Fruit fly (Drosophila melanogaster) whole organism, embryonic: Measurements from ENCODE around the gene CG7370.

Experiments
- Asciz ChIP-seq: fragments of 200-800 bp; sonication (Bioruptor generic); optimal IDR thresholded peaks from 2 replicates; lab custom pipeline; 2017; ENCODE audit warnings: missing biosample characterization, mild to moderate bottlenecking, missing genetic modification characterization, missing genetic modification reagents
- Blimp-1 ChIP-seq: fragments of 200-800 bp; sonication (Bioruptor generic); optimal IDR thresholded peaks from 3 replicates; lab custom pipeline; 2018; ENCODE audit warnings: missing biosample characterization, missing genetic modification characterization, mild to moderate bottlenecking, moderate library complexity, missing genetic modification reagents
- CG10959 ChIP-seq: fragments of 200-800 bp; sonication (Bioruptor generic); IDR thresholded peaks from 2 replicates; pipeline ENCODE4 v1.3.6; 2022; ENCODE audit warnings: missing biosample characterization, missing genetic modification characterization
- CG10979 ChIP-seq: fragments of 200-800 bp; sonication (Bioruptor generic); optimal IDR thresholded peaks from 2 replicates; lab custom pipeline; 2018; ENCODE audit warnings: missing biosample characterization, mild to moderate bottlenecking, missing genetic modification characterization, moderate library complexity
- CG11723 ChIP-seq: fragments of 200-800 bp; sonication (Bioruptor generic); optimal IDR thresholded peaks from 2 replicates; lab custom pipeline; 2017; ENCODE audit warnings: missing biosample characterization, mild to moderate bottlenecking, missing genetic modification characterization
- CG12299 ChIP-seq: fragments of 200-800 bp; sonication (Bioruptor generic); optimal IDR thresholded peaks from 2 replicates; lab custom pipeline; 2018; ENCODE audit warnings: missing biosample characterization, mild to moderate bottlenecking, missing genetic modification characterization
- CG13894 ChIP-seq: fragments of 200-800 bp; sonication (Bioruptor generic); optimal IDR thresholded peaks from 3 replicates; lab custom pipeline; 2018; ENCODE audit warnings: missing biosample characterization, mild to moderate bottlenecking, missing genetic modification characterization, moderate library complexity
- CG15696 ChIP-seq: fragments of 200-800 bp; sonication (Bioruptor generic); optimal IDR thresholded peaks from 2 replicates; lab custom pipeline; 2019; ENCODE audit warnings: missing biosample characterization, mild to moderate bottlenecking, missing genetic modification characterization, moderate library complexity
- CG16815 ChIP-seq: fragments of 200-800 bp; sonication (Bioruptor generic); optimal IDR thresholded peaks from 3 replicates; lab custom pipeline; 2017; ENCODE audit warnings: missing biosample characterization, mild to moderate bottlenecking, missing genetic modification characterization
- CG1792 ChIP-seq: fragments of 200-800 bp; sonication (Bioruptor generic); optimal IDR thresholded peaks from 2 replicates; lab custom pipeline; 2016; ENCODE audit warnings: missing biosample characterization, missing genetic modification characterization
- CG2202 ChIP-seq: fragments of 200-800 bp; sonication (Bioruptor generic); optimal IDR thresholded peaks from 2 replicates; lab custom pipeline; 2018; ENCODE audit warnings: missing biosample characterization, mild to moderate bottlenecking, missing genetic modification characterization
- CG2712 ChIP-seq: fragments of 200-800 bp; optimal IDR thresholded peaks from 3 replicates; lab custom pipeline; 2019; ENCODE audit warnings: missing biosample characterization, mild to moderate bottlenecking, missing genetic modification characterization, moderate library complexity
- CG31224 ChIP-seq: fragments of 200-800 bp; sonication (Bioruptor generic); IDR thresholded peaks from 2 replicates; pipeline ENCODE4 v1.3.6; 2022; ENCODE audit warnings: missing biosample characterization, missing genetic modification characterization
- CG31441 ChIP-seq: fragments of 200-800 bp; sonication (Bioruptor generic); IDR thresholded peaks from 2 replicates; pipeline ENCODE4 v1.3.6; 2022; ENCODE audit warnings: missing biosample characterization, missing genetic modification characterization
- CG4360 ChIP-seq: fragments of 200-800 bp; sonication (Bioruptor generic); IDR thresholded peaks from 2 replicates; pipeline ENCODE4 v1.3.6; 2022; ENCODE audit warnings: missing biosample characterization, missing genetic modification characterization
- CG4617 ChIP-seq: fragments of 200-800 bp; sonication (Bioruptor generic); optimal IDR thresholded peaks from 3 replicates; lab custom pipeline; 2016; ENCODE audit warnings: missing biosample characterization, missing genetic modification characterization, borderline replicate concordance
- CG6689 ChIP-seq: fragments of 200-800 bp; sonication (Bioruptor generic); IDR thresholded peaks from 2 replicates; pipeline ENCODE4 v1.3.6; 2022; ENCODE audit warnings: missing biosample characterization, missing genetic modification characterization
- CG8290 ChIP-seq, 3 experiments: fragments of 200-800 bp; sonication (Bioruptor generic); optimal IDR thresholded peaks; 2 replicates each; lab custom pipeline; 2016 to 2019; ENCODE audit warnings: missing biosample characterization in 3 of 3, missing genetic modification characterization in 3 of 3, mild to moderate bottlenecking in 2 of 3, moderate library complexity in 1 of 3
- CG8359 ChIP-seq: fragments of 200-800 bp; sonication (Bioruptor generic); optimal IDR thresholded peaks from 2 replicates; lab custom pipeline; 2017; ENCODE audit warnings: missing biosample characterization, mild to moderate bottlenecking, missing genetic modification characterization, borderline replicate concordance
- CG8944 ChIP-seq: fragments of 200-800 bp; sonication (Bioruptor generic); optimal IDR thresholded peaks from 3 replicates; lab custom pipeline; 2016; ENCODE audit warnings: missing biosample characterization, missing genetic modification characterization
- CG9727 ChIP-seq: fragments of 200-800 bp; sonication (Bioruptor generic); optimal IDR thresholded peaks from 3 replicates; lab custom pipeline; 2017; ENCODE audit warnings: missing biosample characterization, mild to moderate bottlenecking, missing genetic modification characterization
- CHES-1-like ChIP-seq: fragments of 200-800 bp; sonication (Bioruptor generic); optimal IDR thresholded peaks from 2 replicates; lab custom pipeline; 2016; ENCODE audit warnings: missing biosample characterization, missing genetic modification characterization
- D19A ChIP-seq: fragments of 200-800 bp; optimal IDR thresholded peaks from 3 replicates; lab custom pipeline; 2019; ENCODE audit warnings: missing biosample characterization, mild to moderate bottlenecking, missing genetic modification characterization, moderate library complexity
- Ets65A ChIP-seq: fragments of 200-800 bp; sonication (Bioruptor generic); peaks from one replicate; lab custom pipeline; 2016; ENCODE audit warnings: missing biosample characterization, missing genetic modification characterization
- Lhr ChIP-seq: fragments of 200-800 bp; sonication (Bioruptor generic); optimal IDR thresholded peaks from 3 replicates; lab custom pipeline; 2017; ENCODE audit warnings: mild to moderate bottlenecking, missing biosample characterization, missing genetic modification reagents, missing genetic modification characterization
- MBD-R2 ChIP-seq: fragments of 200-800 bp; sonication (Bioruptor generic); IDR thresholded peaks from 2 replicates; pipeline ENCODE4 v1.3.6; 2022; ENCODE audit warnings: missing biosample characterization, missing genetic modification characterization
- Meics ChIP-seq: fragments of 200-800 bp; sonication (Bioruptor generic); optimal IDR thresholded peaks from 2 replicates; lab custom pipeline; 2017; ENCODE audit warnings: missing biosample characterization, mild to moderate bottlenecking, missing genetic modification characterization
- NC2α ChIP-seq: fragments of 200-800 bp; sonication (Bioruptor generic); optimal IDR thresholded peaks from 2 replicates; lab custom pipeline; 2016; ENCODE audit warnings: missing biosample characterization, missing genetic modification characterization
- Oli ChIP-seq: fragments of 200-800 bp; sonication (Bioruptor generic); optimal IDR thresholded peaks from 2 replicates; lab custom pipeline; 2018; ENCODE audit warnings: missing biosample characterization, mild to moderate bottlenecking, missing genetic modification characterization, moderate library complexity
- Scr ChIP-seq: fragments of 200-800 bp; sonication (Bioruptor generic); IDR thresholded peaks from 2 replicates; pipeline ENCODE4 v1.3.6; 2022; ENCODE audit warnings: missing biosample characterization, missing genetic modification characterization; ENCODE audit not compliant: partially characterized antibody
- Ssrp ChIP-seq: fragments of 200-800 bp; sonication (Bioruptor generic); optimal IDR thresholded peaks from 2 replicates; lab custom pipeline; 2018; ENCODE audit warnings: missing biosample characterization, mild to moderate bottlenecking, missing genetic modification characterization, moderate library complexity
- Xbp1 ChIP-seq: fragments of 200-800 bp; sonication (Bioruptor generic); optimal IDR thresholded peaks from 3 replicates; lab custom pipeline; 2016; ENCODE audit warnings: missing biosample characterization, mild to moderate bottlenecking, missing genetic modification characterization
- cg ChIP-seq: fragments of 200-800 bp; sonication (Bioruptor generic); optimal IDR thresholded peaks from 3 replicates; lab custom pipeline; 2019; ENCODE audit warnings: missing biosample characterization, mild to moderate bottlenecking, missing genetic modification characterization, moderate library complexity
- ci ChIP-seq: fragments of 200-800 bp; sonication (Bioruptor generic); IDR thresholded peaks from 3 replicates; pipeline ENCODE4 v1.3.6; 2022; ENCODE audit warnings: missing biosample characterization, missing genetic modification characterization
- dm ChIP-seq: fragments of 200-800 bp; sonication (Bioruptor generic); optimal IDR thresholded peaks from 3 replicates; lab custom pipeline; 2016; ENCODE audit warnings: missing biosample characterization, missing genetic modification characterization
- grn ChIP-seq: fragments of 200-800 bp; sonication (Bioruptor generic); optimal IDR thresholded peaks from 3 replicates; lab custom pipeline; 2017; ENCODE audit warnings: missing biosample characterization, missing genetic modification characterization
- gt ChIP-seq: fragments of 200-800 bp; sonication (Bioruptor generic); IDR thresholded peaks from 2 replicates; pipeline ENCODE4 v1.3.6; 2022; ENCODE audit warnings: missing biosample characterization, missing genetic modification characterization
- hb ChIP-seq: fragments of 200-800 bp; sonication (Bioruptor generic); IDR thresholded peaks from 3 replicates; pipeline ENCODE4 v1.3.6; 2022; ENCODE audit warnings: missing biosample characterization, missing genetic modification characterization; ENCODE audit not compliant: partially characterized antibody
- ken ChIP-seq: fragments of 200-800 bp; sonication (Bioruptor generic); IDR thresholded peaks from 3 replicates; pipeline ENCODE4 v1.3.6; 2022; ENCODE audit warnings: missing biosample characterization, missing genetic modification characterization
- nerfin-1 ChIP-seq: fragments of 200-800 bp; sonication (Bioruptor generic); optimal IDR thresholded peaks from 3 replicates; lab custom pipeline; 2019; ENCODE audit warnings: missing biosample characterization, mild to moderate bottlenecking, missing genetic modification characterization, moderate library complexity
- nerfin-2 ChIP-seq: fragments of 200-800 bp; sonication (Bioruptor generic); IDR thresholded peaks from 2 replicates; pipeline ENCODE4 v1.3.6; 2022; ENCODE audit warnings: missing biosample characterization, missing genetic modification characterization; ENCODE audit not compliant: partially characterized antibody
- row ChIP-seq: fragments of 200-800 bp; sonication (Bioruptor generic); IDR thresholded peaks from 3 replicates; pipeline ENCODE4 v1.3.6; 2022; ENCODE audit warnings: missing biosample characterization, missing genetic modification characterization
- sc ChIP-seq, 3 experiments: fragments of >200 bp in 2 of 3; fragments of 200-800 bp in 1 of 3; sonication (Bioruptor generic) in 1 of 3; optimal IDR thresholded peaks; 2 replicates in 2 of 3; 3 replicates in 1 of 3; lab custom pipeline; 2017; ENCODE audit warnings: mild to moderate bottlenecking in 1 of 3, missing biosample characterization in 1 of 3, missing genetic modification characterization in 1 of 3, missing genetic modification reagents in 1 of 3
- stc ChIP-seq: fragments of 200-800 bp; sonication (Bioruptor generic); IDR thresholded peaks from 2 replicates; pipeline ENCODE4 v1.3.6; 2022; ENCODE audit warnings: missing biosample characterization, missing genetic modification characterization
- tin ChIP-seq: fragments of 200-800 bp; sonication (Bioruptor generic); optimal IDR thresholded peaks from 3 replicates; lab custom pipeline; 2016; ENCODE audit warnings: missing biosample characterization, missing genetic modification characterization
- twi ChIP-seq: fragments of 200-800 bp; optimal IDR thresholded peaks from 2 replicates; lab custom pipeline; 2019; ENCODE audit warnings: missing biosample characterization, mild to moderate bottlenecking, missing genetic modification characterization, moderate library complexity
- vvl ChIP-seq: fragments of 200-800 bp; sonication (Bioruptor generic); IDR thresholded peaks from 2 replicates; pipeline ENCODE4 v1.3.6; 2022; ENCODE audit warnings: missing biosample characterization, missing genetic modification characterization
- zf30C ChIP-seq: fragments of 200-800 bp; sonication (Bioruptor generic); optimal IDR thresholded peaks from 3 replicates; lab custom pipeline; 2018; ENCODE audit warnings: missing biosample characterization, mild to moderate bottlenecking, missing genetic modification characterization

The CG7370 gene

DNA sequence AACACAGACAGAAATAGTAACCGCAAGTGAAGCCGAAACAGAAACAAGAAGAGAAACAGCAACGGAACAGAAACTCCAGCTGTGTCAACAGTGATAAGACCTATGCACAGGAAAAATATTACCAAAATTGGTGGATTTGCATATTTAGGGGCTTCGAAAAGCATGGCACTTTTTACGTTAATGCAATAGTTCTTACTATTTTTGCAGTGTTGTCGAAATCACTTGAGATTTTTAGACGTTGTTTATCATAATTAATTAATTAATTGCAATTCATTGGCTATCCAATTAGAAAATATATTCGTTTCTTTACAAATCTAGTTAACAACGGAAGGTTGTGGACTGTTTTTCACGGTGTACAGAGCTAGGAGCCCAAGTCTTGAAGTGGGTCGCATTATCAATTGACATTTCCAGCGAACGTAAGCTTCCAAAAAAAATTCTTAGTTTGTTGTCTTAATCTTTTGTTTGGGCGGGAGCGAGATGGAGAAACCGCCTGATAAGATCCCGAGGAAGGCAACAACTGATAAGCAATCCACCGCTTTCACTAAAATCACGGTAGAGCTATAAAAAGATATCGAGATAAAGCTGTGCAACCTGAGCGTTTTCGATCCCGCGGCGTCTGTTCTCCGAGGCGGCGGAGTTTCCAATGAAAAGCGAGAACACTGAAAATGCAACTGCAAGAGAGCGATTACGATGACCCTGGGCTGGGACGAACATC, 42.4 kb upstream of the CG7370 start (continued):
- peak; percentile 33 for TF ChIP-seq Ssrp
- TF ChIP-seq Lhr (GFP tag; lab: Kevin White, UChicago), result no peak
- TF ChIP-seq CG10959 (GFP tag; lab: Robert Waterston, UW), result peak; percentile 38; the same call in 1 of the 2 replicates
- TF ChIP-seq vvl (GFP tag; lab: Robert Waterston, UW), result no peak
- peak; percentile 29 for TF ChIP-seq CG9727 (GFP tag; lab: Kevin White, UChicago)
- TF ChIP-seq Xbp1 (GFP tag; lab: Kevin White, UChicago), result no peak
- peak; percentile 27 for TF ChIP-seq Blimp-1
- TF ChIP-seq ci (GFP tag; lab: Robert Waterston, UW), result 0 out of 3 replicates have a peak, but pooled peaks have one; percentile 29
- peak; percentile 2 for TF ChIP-seq CG2202
- no peak for TF ChIP-seq CG4360
- no peak for TF ChIP-seq CG31224 (GFP tag; lab: Robert Waterston, UW)
- no peak for TF ChIP-seq CG11723 (GFP tag; lab: Kevin White, UChicago)
- peak; percentile 22 for TF ChIP-seq tin (GFP tag; lab: Kevin White, UChicago)
- peak; percentile 63 for TF ChIP-seq twi
- no peak for TF ChIP-seq dm (GFP tag; lab: Kevin White, UChicago)
- no peak for TF ChIP-seq CHES-1-like (GFP tag; lab: Kevin White, UChicago)
- no peak for TF ChIP-seq CG8290 (GFP tag; optimal IDR thresholded peaks at IDR 0.05; lab: Kevin White, UChicago)
- TF ChIP-seq CG8290 (tag; optimal IDR thresholded peaks at IDR 0.05; lab: Kevin White, UChicago), result no peak
- TF ChIP-seq sc (optimal IDR thresholded peaks at IDR 0.05; lab: Kevin White, UChicago), result no peak
- TF ChIP-seq sc (GFP tag; optimal IDR thresholded peaks at IDR 0.05; lab: Kevin White, UChicago), result peak; percentile 4
- peak; percentile 65 for TF ChIP-seq CG10979
- TF ChIP-seq Oli (tag; lab: Kevin White, UChicago), result peak; percentile 11
- TF ChIP-seq nerfin-1 (tag; lab: Kevin White, UChicago), result no peak
- peak; percentile 33; the same call in 1 of the 2 replicates for TF ChIP-seq CG6689 (GFP tag; lab: Robert Waterston, UW)
- TF ChIP-seq CG16815, result no peak
- no peak for TF ChIP-seq CG1792 (GFP tag; lab: Kevin White, UChicago)
- TF ChIP-seq CG15696, result peak; percentile 65
- no peak for TF ChIP-seq MBD-R2
- TF ChIP-seq CG13894, result no peak
- TF ChIP-seq CG31441, result peak; percentile 44; the same call in 1 of the 2 replicates
- TF ChIP-seq Asciz, result no peak
- TF ChIP-seq Ets65A (GFP tag; lab: Kevin White, UChicago), result peak; percentile 58
- no peak for TF ChIP-seq nerfin-2 (GFP tag; lab: Robert Waterston, UW)
- no peak for TF ChIP-seq ken (GFP tag; lab: Robert Waterston, UW)
- no peak for TF ChIP-seq Meics (GFP tag; lab: Kevin White, UChicago)
- TF ChIP-seq D19A (tag; lab: Kevin White, UChicago), result peak; percentile 15
- TF ChIP-seq NC2α (GFP tag; lab: Kevin White, UChicago), result no peak
- no peak for TF ChIP-seq CG8944 (GFP tag; lab: Kevin White, UChicago)
- TF ChIP-seq Scr, result no peak
- peak; percentile 73 for TF ChIP-seq zf30C
- peak; percentile 83 for TF ChIP-seq grn (GFP tag; lab: Kevin White, UChicago)
- no peak for TF ChIP-seq stc (GFP tag; lab: Robert Waterston, UW)
- peak; percentile 40; the same call in 2 of the 3 replicates for TF ChIP-seq row (GFP tag; lab: Robert Waterston, UW)
- peak; percentile 1 for TF ChIP-seq CG8359
- no peak for TF ChIP-seq gt (GFP tag; lab: Robert Waterston, UW)
- TF ChIP-seq CG4617 (GFP tag; lab: Kevin White, UChicago), result no peak
- peak; percentile 63 for TF ChIP-seq CG2712
- TF ChIP-seq cg (GFP tag; lab: Kevin White, UChicago), result no peak
- TF ChIP-seq hb (GFP tag; lab: Robert Waterston, UW), result no peak
- no peak for TF ChIP-seq CG12299
